Fruit fly (Drosophila melanogaster): ENCODE results near the gene Zip71B.

dm6 chr3L:15005085-15005484, 13.0 kb downstream of the Zip71B start:
- TF ChIP-seq CG8478 (optimal IDR thresholded peaks at IDR 0.05), result no peak
- no peak for TF ChIP-seq CTCF (optimal IDR thresholded peaks at IDR 0.05)
